Fruit fly (Drosophila melanogaster): ENCODE results near the gene CG31741.

CG31741 gene

DNA sequence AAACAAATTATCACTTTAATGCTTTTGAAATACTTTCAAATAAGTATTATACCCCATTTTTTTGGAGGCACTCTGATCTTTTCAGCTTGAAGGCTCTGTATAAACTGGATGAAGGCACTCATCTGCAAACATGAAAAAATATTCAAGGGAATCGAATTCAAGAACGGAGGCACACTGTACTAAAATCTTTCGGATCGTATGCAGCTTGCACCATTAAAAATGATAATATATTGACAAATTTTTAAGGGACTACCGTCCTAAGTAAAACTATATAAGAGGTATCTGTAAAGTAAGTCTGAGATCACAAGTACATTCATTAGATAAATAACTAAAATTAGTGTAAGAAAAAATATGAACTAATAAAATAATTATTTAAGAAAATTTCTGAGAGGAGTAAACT, 29.0 kb downstream of the CG31741 start, which contains the start of gene CG44476:
TSS of gene CG44476 (minus strand) at position 101 of the 400 bp plus-strand sequence.
- TF ChIP-seq CG8159 (tag; optimal IDR thresholded peaks at IDR 0.05) (no peak), Ets98B (GFP tag; IDR thresholded peaks at IDR 0.05) (no peak), Snoo (tag; optimal IDR thresholded peaks at IDR 0.05) (no peak), CG14655 (GFP tag; optimal IDR thresholded peaks at IDR 0.05) (no peak), D1 (tag; optimal IDR thresholded peaks at IDR 0.05) (no peak), rn (GFP tag; IDR thresholded peaks at IDR 0.05) (no peak), CG10348 (GFP tag; IDR thresholded peaks at IDR 0.05) (no peak), Pif1B (GFP tag; optimal IDR thresholded peaks at IDR 0.05) (no peak), CG17806 (tag; optimal IDR thresholded peaks at IDR 0.05) (no peak)

DNA sequence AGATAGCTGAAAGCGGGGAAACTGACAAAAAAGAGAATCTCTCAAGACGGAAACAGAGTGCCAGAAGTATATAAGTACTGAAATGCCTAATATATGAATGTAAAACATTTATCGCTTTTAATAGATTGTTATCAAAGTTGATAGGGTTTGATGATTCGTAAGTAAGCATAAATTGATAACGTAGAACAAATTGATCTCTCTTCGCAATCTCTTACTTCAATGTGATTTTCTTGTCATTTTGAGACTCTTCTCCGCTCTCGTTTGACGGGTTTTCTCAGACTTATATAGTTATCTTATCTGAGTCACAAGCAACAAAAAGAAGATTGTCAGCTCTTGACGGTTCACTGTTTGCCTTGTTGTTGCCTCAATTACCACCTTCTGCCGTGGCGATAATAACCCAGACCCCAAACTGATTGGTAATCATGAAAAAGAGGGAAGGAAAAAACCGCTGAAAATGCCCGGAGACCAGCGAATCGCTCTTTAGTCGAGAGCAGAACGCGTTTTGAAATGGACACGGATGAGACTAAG, 30.2 kb downstream of the CG31741 start, which contains the start of gene CG15152:
TSS of gene CG15152 (plus strand) at position 372 of the 528 bp plus-strand sequence.
- TF ChIP-seq CG10348 (GFP tag; IDR thresholded peaks at IDR 0.05) (0 out of 2 replicates have a peak, but pooled peaks have one; percentile 14), fd96Ca (GFP tag; IDR thresholded peaks at IDR 0.05) (no peak)

DNA sequence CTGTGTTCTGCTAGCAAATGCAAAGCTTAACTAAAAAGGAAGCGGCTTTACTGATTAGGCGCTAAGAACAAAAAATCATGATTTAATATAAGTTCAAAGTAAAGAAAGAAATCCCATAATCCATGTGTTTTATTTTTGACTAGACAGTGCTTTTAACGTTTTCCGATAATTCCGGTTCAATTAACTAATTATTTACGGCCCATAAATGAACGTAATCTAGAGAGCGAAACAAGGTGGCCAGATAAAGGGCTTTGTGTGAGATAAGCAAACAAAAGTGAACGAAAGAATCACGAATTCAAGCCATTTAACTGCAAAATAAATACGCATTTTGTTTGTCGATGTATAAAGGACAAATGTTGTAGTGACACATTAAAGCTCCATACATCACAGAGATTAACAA, 31.0 kb downstream of the CG31741 start:
- no peak for TF ChIP-seq CG14655 (GFP tag; optimal IDR thresholded peaks at IDR 0.05)
- no peak for TF ChIP-seq CG15710 (tag; optimal IDR thresholded peaks at IDR 0.05)
- no peak for TF ChIP-seq CG8159 (tag; optimal IDR thresholded peaks at IDR 0.05)
- TF ChIP-seq Snoo (tag; optimal IDR thresholded peaks at IDR 0.05) = no peak
- TF ChIP-seq CG10348 (GFP tag; IDR thresholded peaks at IDR 0.05) = no peak
- TF ChIP-seq EcR (GFP tag; optimal IDR thresholded peaks at IDR 0.05) = no peak
- no peak for TF ChIP-seq CG12605 (GFP tag; IDR thresholded peaks at IDR 0.05)
- no peak for TF ChIP-seq Pif1A (GFP tag; optimal IDR thresholded peaks at IDR 0.05)
- no peak for TF ChIP-seq fd96Ca (GFP tag; IDR thresholded peaks at IDR 0.05)
- TF ChIP-seq CG17806 (tag; optimal IDR thresholded peaks at IDR 0.05) = no peak
- no peak for TF ChIP-seq CG32121 (GFP tag; IDR thresholded peaks at IDR 0.05)
- no peak for TF ChIP-seq gl (tag; optimal IDR thresholded peaks at IDR 0.05)
- no peak for TF ChIP-seq CG9948 (tag; optimal IDR thresholded peaks at IDR 0.05)
- no peak for TF ChIP-seq CG8301 (tag; optimal IDR thresholded peaks at IDR 0.05)
- TF ChIP-seq CG34367 (tag; optimal IDR thresholded peaks at IDR 0.05) = no peak
- TF ChIP-seq rn (GFP tag; IDR thresholded peaks at IDR 0.05) = no peak
- no peak for TF ChIP-seq CG4496 (GFP tag; IDR thresholded peaks at IDR 0.05)
- no peak for TF ChIP-seq D1 (tag; optimal IDR thresholded peaks at IDR 0.05)
- TF ChIP-seq CG13204 (GFP tag; optimal IDR thresholded peaks at IDR 0.05) = no peak

DNA sequence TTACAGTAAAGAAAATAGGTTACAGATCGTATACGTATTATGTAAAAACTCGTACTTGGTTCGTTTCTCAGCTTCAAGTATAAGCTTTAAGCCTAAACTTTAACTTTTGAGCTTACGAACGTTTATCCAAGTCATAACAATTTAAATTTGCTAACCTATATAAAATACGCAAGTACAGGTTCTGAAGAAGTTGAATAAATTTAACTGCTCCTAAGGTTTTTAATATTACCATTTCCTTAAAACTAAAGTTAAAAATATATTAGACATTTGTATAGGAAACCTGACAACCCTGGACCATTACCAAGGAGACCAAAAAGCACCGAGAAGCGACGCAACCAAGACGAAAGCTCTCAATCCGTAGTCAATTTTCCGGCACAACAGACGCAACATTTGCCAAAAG, 35.6 kb downstream of the CG31741 start, which contains the start of gene CG5758:
TSS of gene CG5758 (plus strand) at position 353 of the 400 bp plus-strand sequence.
- TF ChIP-seq CG12605 (GFP tag; IDR thresholded peaks at IDR 0.05) (no peak), Pif1A (GFP tag; optimal IDR thresholded peaks at IDR 0.05) (peak; percentile 40), CG8159 (tag; optimal IDR thresholded peaks at IDR 0.05) (peak; percentile 16), Ets98B (GFP tag; IDR thresholded peaks at IDR 0.05) (peak; percentile 44; the same call in 1 of the 2 replicates), Pif1B (GFP tag; optimal IDR thresholded peaks at IDR 0.05) (peak; percentile 8)

DNA sequence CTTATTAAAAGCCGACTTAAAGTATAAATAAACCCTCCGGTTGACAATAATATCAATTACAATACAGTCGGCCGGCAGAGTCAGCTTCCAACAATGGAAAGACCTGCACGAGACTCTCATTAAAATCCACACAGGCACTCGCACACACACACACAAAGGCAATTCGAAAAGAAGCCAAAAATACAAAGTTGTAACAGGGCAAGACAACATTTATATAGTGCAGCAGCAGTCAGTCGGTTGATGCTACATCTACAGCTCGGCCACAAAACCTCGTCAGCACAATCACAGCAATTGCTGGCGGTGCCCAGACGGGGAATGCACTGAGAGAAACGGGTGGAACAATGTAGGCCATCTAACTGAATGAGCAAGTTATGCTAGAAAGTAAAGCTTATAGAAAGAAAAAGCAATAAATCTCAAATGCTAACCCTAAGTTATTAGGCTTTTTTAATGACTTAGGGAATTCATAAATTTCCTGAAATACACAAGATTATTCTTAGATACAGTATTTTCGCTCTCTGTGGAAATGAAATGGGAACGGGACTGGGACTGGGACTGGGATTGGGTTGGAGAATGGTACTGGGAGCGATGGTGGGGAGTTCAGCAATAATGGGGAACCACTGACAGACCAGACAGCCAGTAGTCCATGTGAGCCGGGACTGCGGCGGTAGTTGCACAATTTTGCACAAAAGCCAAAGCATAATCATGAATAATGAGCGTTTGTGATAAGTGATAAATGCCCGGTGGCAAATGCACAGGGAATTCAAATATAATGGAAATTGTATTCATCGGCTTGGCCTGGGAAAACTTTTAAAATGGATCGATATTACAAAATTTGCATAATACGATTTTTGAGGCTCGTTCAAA, 37.5 kb downstream of the CG31741 start:
- TF ChIP-seq D1 (tag; optimal IDR thresholded peaks at IDR 0.05) = peak; percentile 96
- TF ChIP-seq fd96Ca (GFP tag; IDR thresholded peaks at IDR 0.05) = peak; percentile 98
- peak; percentile 81 for TF ChIP-seq CG10348 (GFP tag; IDR thresholded peaks at IDR 0.05)
- TF ChIP-seq EcR (GFP tag; optimal IDR thresholded peaks at IDR 0.05) = peak; percentile 75
- TF ChIP-seq CG8301 (tag; optimal IDR thresholded peaks at IDR 0.05) = peak; percentile 97
- peak; percentile 96 for TF ChIP-seq CG32121 (GFP tag; IDR thresholded peaks at IDR 0.05)
- no peak; the same call in none of the 2 replicates for TF ChIP-seq rn (GFP tag; IDR thresholded peaks at IDR 0.05)
- peak; percentile 97 for TF ChIP-seq CG9948 (tag; optimal IDR thresholded peaks at IDR 0.05)
- peak; percentile 97 for TF ChIP-seq Pif1B (GFP tag; optimal IDR thresholded peaks at IDR 0.05)
- TF ChIP-seq gl (tag; optimal IDR thresholded peaks at IDR 0.05) = peak; percentile 94
- TF ChIP-seq CG34367 (tag; optimal IDR thresholded peaks at IDR 0.05) = peak; percentile 95
- TF ChIP-seq Ets98B (GFP tag; IDR thresholded peaks at IDR 0.05) = peak; percentile 97
- TF ChIP-seq CG14655 (GFP tag; optimal IDR thresholded peaks at IDR 0.05) = peak; percentile 98
- peak; percentile 98 for TF ChIP-seq Pif1A (GFP tag; optimal IDR thresholded peaks at IDR 0.05)
- peak; percentile 98 for TF ChIP-seq CG17806 (tag; optimal IDR thresholded peaks at IDR 0.05)
- peak; percentile 94 for TF ChIP-seq Snoo (tag; optimal IDR thresholded peaks at IDR 0.05)
- TF ChIP-seq CG4496 (GFP tag; IDR thresholded peaks at IDR 0.05) = peak; percentile 98
- TF ChIP-seq CG8159 (tag; optimal IDR thresholded peaks at IDR 0.05) = peak; percentile 97
- TF ChIP-seq CG12605 (GFP tag; IDR thresholded peaks at IDR 0.05) = peak; percentile 95
- TF ChIP-seq CG13204 (GFP tag; optimal IDR thresholded peaks at IDR 0.05) = peak; percentile 91
- TF ChIP-seq CG15710 (tag; optimal IDR thresholded peaks at IDR 0.05) = peak; percentile 98

DNA sequence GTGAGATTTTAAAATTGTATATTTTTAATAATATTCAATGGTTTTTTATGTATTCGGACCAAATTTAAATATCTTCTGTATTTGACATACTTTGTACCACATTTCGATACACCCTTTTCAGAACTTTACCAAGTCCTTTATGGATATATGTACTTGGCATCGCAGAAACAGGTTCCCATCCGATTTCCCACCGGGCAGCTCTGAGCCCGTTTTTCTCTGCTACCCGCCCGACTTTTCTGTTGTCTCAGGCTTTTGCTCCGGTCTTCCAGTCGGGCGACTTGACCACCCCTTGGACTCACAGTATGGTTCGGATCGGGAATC, 38.1 kb downstream of the CG31741 start:
- TF ChIP-seq CG17806 (tag; optimal IDR thresholded peaks at IDR 0.05) (peak; percentile 73), CG8159 (tag; optimal IDR thresholded peaks at IDR 0.05) (peak; percentile 81), Pif1B (GFP tag; optimal IDR thresholded peaks at IDR 0.05) (peak; percentile 39), CG15710 (tag; optimal IDR thresholded peaks at IDR 0.05) (peak; percentile 71), CG32121 (GFP tag; IDR thresholded peaks at IDR 0.05) (peak; percentile 19; the same call in 1 of the 2 replicates), CG4496 (GFP tag; IDR thresholded peaks at IDR 0.05) (0 out of 3 replicates have a peak, but pooled peaks have one; percentile 6), CG8301 (tag; optimal IDR thresholded peaks at IDR 0.05) (peak; percentile 77), Snoo (tag; optimal IDR thresholded peaks at IDR 0.05) (no peak), gl (tag; optimal IDR thresholded peaks at IDR 0.05) (no peak), CG14655 (GFP tag; optimal IDR thresholded peaks at IDR 0.05) (peak; percentile 79), rn (GFP tag; IDR thresholded peaks at IDR 0.05) (no peak), D1 (tag; optimal IDR thresholded peaks at IDR 0.05) (no peak), CG10348 (GFP tag; IDR thresholded peaks at IDR 0.05) (peak; percentile 37; the same call in 1 of the 2 replicates), CG34367 (tag; optimal IDR thresholded peaks at IDR 0.05) (peak; percentile 81), CG12605 (GFP tag; IDR thresholded peaks at IDR 0.05) (no peak), Pif1A (GFP tag; optimal IDR thresholded peaks at IDR 0.05) (peak; percentile 10), Ets98B (GFP tag; IDR thresholded peaks at IDR 0.05) (no peak), EcR (GFP tag; optimal IDR thresholded peaks at IDR 0.05) (peak; percentile 12), CG9948 (tag; optimal IDR thresholded peaks at IDR 0.05) (peak; percentile 81), fd96Ca (GFP tag; IDR thresholded peaks at IDR 0.05) (peak; percentile 44; the same call in 2 of the 3 replicates), CG13204 (GFP tag; optimal IDR thresholded peaks at IDR 0.05) (no peak)

Measured in whole organism, pupa.